Fruit fly (Drosophila melanogaster) whole organism, embryonic: ENCODE results near the gene CG15201.

ENCODE experiments used
- Adf1 ChIP-seq: fragments of 200-800 bp; sonication (Bioruptor generic); IDR thresholded peaks from 2 replicates; pipeline ENCODE4 v1.3.6; 2022; ENCODE audit warnings: missing biosample characterization, missing genetic modification characterization
- CG10147 ChIP-seq: fragments of 200-800 bp; sonication (Bioruptor generic); optimal IDR thresholded peaks from 2 replicates; lab custom pipeline; 2019; ENCODE audit warnings: missing biosample characterization, mild to moderate bottlenecking, missing genetic modification characterization, moderate library complexity
- CG10321 ChIP-seq: fragments of 200-800 bp; sonication (Bioruptor generic); IDR thresholded peaks from 2 replicates; pipeline ENCODE4 v1.3.6; 2022; ENCODE audit warnings: missing biosample characterization, missing genetic modification characterization
- CG11085 ChIP-seq: fragments of 200-800 bp; sonication (Bioruptor generic); IDR thresholded peaks from 2 replicates; pipeline ENCODE4 v1.3.6; 2022; ENCODE audit warnings: missing biosample characterization, missing genetic modification characterization
- CG12071 ChIP-seq: fragments of 200-800 bp; sonication (Bioruptor generic); optimal IDR thresholded peaks from 3 replicates; lab custom pipeline; 2018; ENCODE audit warnings: missing biosample characterization, mild to moderate bottlenecking, missing genetic modification characterization
- CG12299 ChIP-seq: fragments of 200-800 bp; sonication (Bioruptor generic); optimal IDR thresholded peaks from 2 replicates; lab custom pipeline; 2018; ENCODE audit warnings: missing biosample characterization, mild to moderate bottlenecking, missing genetic modification characterization
- CG13424 ChIP-seq: fragments of 200-800 bp; sonication (Bioruptor generic); optimal IDR thresholded peaks from 2 replicates; lab custom pipeline; 2019; ENCODE audit warnings: missing biosample characterization, mild to moderate bottlenecking, missing genetic modification characterization, moderate library complexity
- CG17359 ChIP-seq: fragments of 200-800 bp; sonication (Bioruptor generic); optimal IDR thresholded peaks from 3 replicates; lab custom pipeline; 2018; ENCODE audit warnings: missing biosample characterization, mild to moderate bottlenecking, missing genetic modification characterization, moderate library complexity
- CG17829 ChIP-seq: fragments of 200-800 bp; optimal IDR thresholded peaks from 2 replicates; lab custom pipeline; 2019; ENCODE audit warnings: missing biosample characterization, mild to moderate bottlenecking, missing genetic modification characterization, moderate library complexity
- CG2712 ChIP-seq: fragments of 200-800 bp; optimal IDR thresholded peaks from 3 replicates; lab custom pipeline; 2019; ENCODE audit warnings: missing biosample characterization, mild to moderate bottlenecking, missing genetic modification characterization, moderate library complexity
- CG34422 ChIP-seq: fragments of 200-800 bp; sonication (Bioruptor generic); IDR thresholded peaks from 3 replicates; pipeline ENCODE4 v1.3.6; 2022; ENCODE audit warnings: missing biosample characterization, missing genetic modification characterization
- CG42726 ChIP-seq: fragments of 200-800 bp; sonication (Bioruptor generic); IDR thresholded peaks from 2 replicates; pipeline ENCODE4 v1.3.6; 2022; ENCODE audit warnings: missing biosample characterization, missing genetic modification characterization; ENCODE audit not compliant: partially characterized antibody
- CG4820 ChIP-seq: fragments of 200-800 bp; sonication (Bioruptor generic); optimal IDR thresholded peaks from 3 replicates; lab custom pipeline; 2016; ENCODE audit warnings: missing biosample characterization, missing genetic modification characterization
- CG6765 ChIP-seq: fragments of 200-800 bp; sonication (Bioruptor generic); optimal IDR thresholded peaks from 3 replicates; lab custom pipeline; 2017; ENCODE audit warnings: missing biosample characterization, mild to moderate bottlenecking, missing genetic modification characterization
- D19A ChIP-seq: fragments of 200-800 bp; optimal IDR thresholded peaks from 3 replicates; lab custom pipeline; 2019; ENCODE audit warnings: missing biosample characterization, mild to moderate bottlenecking, missing genetic modification characterization, moderate library complexity
- Dp ChIP-seq: fragments of 200-800 bp; sonication (Bioruptor generic); optimal IDR thresholded peaks from 2 replicates; lab custom pipeline; 2018; ENCODE audit warnings: missing biosample characterization, mild to moderate bottlenecking, missing genetic modification characterization, moderate library complexity
- Drgx ChIP-seq: fragments of 200-800 bp; sonication (Bioruptor generic); IDR thresholded peaks from 2 replicates; pipeline ENCODE4 v1.3.6; 2022; ENCODE audit warnings: missing biosample characterization, missing genetic modification characterization
- HLH54F ChIP-seq: fragments of 200-800 bp; sonication (Bioruptor generic); optimal IDR thresholded peaks from 3 replicates; lab custom pipeline; 2016; ENCODE audit warnings: missing biosample characterization, missing genetic modification characterization
- Hr78 ChIP-seq, 2 experiments: fragments of 200-800 bp in 1 of 2; fragments of >200 bp in 1 of 2; sonication (Bioruptor generic) in 1 of 2; optimal IDR thresholded peaks; 2 replicates each; lab custom pipeline; 2017 to 2019; ENCODE audit warnings: missing biosample characterization in 2 of 2, missing genetic modification characterization in 2 of 2, mild to moderate bottlenecking in 1 of 2, moderate library complexity in 1 of 2
- Kr ChIP-seq: fragments of 200-800 bp; sonication (Bioruptor generic); optimal IDR thresholded peaks from 2 replicates; lab custom pipeline; 2017; ENCODE audit warnings: missing biosample characterization, mild to moderate bottlenecking, missing genetic modification characterization
- PHDP ChIP-seq: fragments of 200-800 bp; sonication (Bioruptor generic); optimal IDR thresholded peaks from 3 replicates; lab custom pipeline; 2018; ENCODE audit warnings: missing biosample characterization, mild to moderate bottlenecking, missing genetic modification characterization, moderate library complexity
- Poxn ChIP-seq: fragments of 200-800 bp; sonication (Bioruptor generic); IDR thresholded peaks from 2 replicates; pipeline ENCODE4 v1.3.6; 2022; ENCODE audit warnings: missing biosample characterization, missing genetic modification characterization
- Ptx1 ChIP-seq: fragments of 200-800 bp; sonication (Bioruptor generic); IDR thresholded peaks from 2 replicates; pipeline ENCODE4 v1.3.6; 2022; ENCODE audit warnings: missing biosample characterization, missing genetic modification characterization
- Rfx ChIP-seq: fragments of 200-800 bp; sonication (Bioruptor generic); IDR thresholded peaks from 2 replicates; pipeline ENCODE4 v1.3.6; 2022; ENCODE audit warnings: missing biosample characterization, missing genetic modification characterization
- Sin3A ChIP-seq: fragments of >200 bp; optimal IDR thresholded peaks from 2 replicates; lab custom pipeline; 2018
- Xrp1 ChIP-seq: fragments of 200-800 bp; sonication (Bioruptor generic); IDR thresholded peaks from 2 replicates; pipeline ENCODE4 v1.3.6; 2022; ENCODE audit warnings: missing biosample characterization, missing genetic modification characterization
- abd-A ChIP-seq: fragments of 200-800 bp; sonication (Bioruptor generic); optimal IDR thresholded peaks from 3 replicates; lab custom pipeline; 2019; ENCODE audit warnings: missing biosample characterization, mild to moderate bottlenecking, missing genetic modification characterization, moderate library complexity
- bigmax ChIP-seq: fragments of 200-800 bp; sonication (Bioruptor generic); optimal IDR thresholded peaks from 2 replicates; lab custom pipeline; 2018; ENCODE audit warnings: missing biosample characterization, mild to moderate bottlenecking, missing genetic modification characterization
- bsh ChIP-seq, 2 experiments: fragments of 200-800 bp; sonication (Bioruptor generic); optimal IDR thresholded peaks; 2 replicates each; lab custom pipeline; 2017 to 2018; ENCODE audit warnings: mild to moderate bottlenecking in 2 of 2, missing biosample characterization in 2 of 2, missing genetic modification characterization in 2 of 2, moderate library complexity in 1 of 2
- btn ChIP-seq: fragments of 200-800 bp; sonication (Bioruptor generic); optimal IDR thresholded peaks from 2 replicates; lab custom pipeline; 2016; ENCODE audit warnings: missing biosample characterization, missing genetic modification characterization
- cg ChIP-seq: fragments of 200-800 bp; sonication (Bioruptor generic); optimal IDR thresholded peaks from 3 replicates; lab custom pipeline; 2019; ENCODE audit warnings: missing biosample characterization, mild to moderate bottlenecking, missing genetic modification characterization, moderate library complexity
- chinmo ChIP-seq: fragments of 200-800 bp; sonication (Bioruptor generic); IDR thresholded peaks from 4 replicates; pipeline ENCODE4 v1.3.6; 2022; ENCODE audit warnings: missing biosample characterization, missing genetic modification characterization; ENCODE audit not compliant: partially characterized antibody
- crp ChIP-seq, 2 experiments: fragments of 200-800 bp; sonication (Bioruptor generic); optimal IDR thresholded peaks; 2 replicates in 1 of 2; 3 replicates in 1 of 2; lab custom pipeline; 2017; ENCODE audit warnings: missing biosample characterization in 2 of 2, missing genetic modification characterization in 2 of 2, mild to moderate bottlenecking in 1 of 2, moderate library complexity in 1 of 2
- ftz-f1 ChIP-seq: fragments of 200-800 bp; sonication (Bioruptor generic); optimal IDR thresholded peaks from 2 replicates; lab custom pipeline; 2016; ENCODE audit warnings: missing biosample characterization, missing genetic modification characterization
- gcm ChIP-seq: fragments of 200-800 bp; sonication (Bioruptor generic); optimal IDR thresholded peaks from 2 replicates; lab custom pipeline; 2019; ENCODE audit warnings: missing biosample characterization, mild to moderate bottlenecking, missing genetic modification characterization, moderate library complexity
- gem ChIP-seq: fragments of 200-800 bp; sonication (Bioruptor generic); optimal IDR thresholded peaks from 2 replicates; lab custom pipeline; 2019; ENCODE audit warnings: missing biosample characterization, mild to moderate bottlenecking, missing genetic modification characterization, moderate library complexity
- hb ChIP-seq: fragments of 200-800 bp; sonication (Bioruptor generic); IDR thresholded peaks from 3 replicates; pipeline ENCODE4 v1.3.6; 2022; ENCODE audit warnings: missing biosample characterization, missing genetic modification characterization; ENCODE audit not compliant: partially characterized antibody
- lab ChIP-seq: fragments of 200-800 bp; sonication (Bioruptor generic); optimal IDR thresholded peaks from 3 replicates; lab custom pipeline; 2017; ENCODE audit warnings: missing biosample characterization, missing genetic modification characterization, mild to moderate bottlenecking, moderate library complexity, missing genetic modification reagents
- lov ChIP-seq, 2 experiments: fragments of 200-800 bp in 1 of 2; fragments of >200 bp in 1 of 2; sonication (Bioruptor generic) in 1 of 2; IDR thresholded peaks in 1 of 2; optimal IDR thresholded peaks in 1 of 2; 2 replicates in 1 of 2; 3 replicates in 1 of 2; pipeline versions ENCODE4 v1.3.6 to Lab custom; 2017 to 2022; ENCODE audit warnings: missing biosample characterization in 1 of 2, missing genetic modification characterization in 1 of 2
- nerfin-1 ChIP-seq: fragments of 200-800 bp; sonication (Bioruptor generic); optimal IDR thresholded peaks from 3 replicates; lab custom pipeline; 2019; ENCODE audit warnings: missing biosample characterization, mild to moderate bottlenecking, missing genetic modification characterization, moderate library complexity
- onecut ChIP-seq: fragments of 200-800 bp; sonication (Bioruptor generic); IDR thresholded peaks from 2 replicates; pipeline ENCODE4 v1.3.6; 2022; ENCODE audit warnings: missing biosample characterization, missing genetic modification characterization
- pan ChIP-seq, 4 experiments: fragments of >200 bp in 3 of 4; fragments of 200-800 bp in 1 of 4; sonication (Bioruptor generic) in 1 of 4; optimal IDR thresholded peaks in 3 of 4; IDR thresholded peaks in 1 of 4; 2 replicates each; pipeline versions ENCODE4 v1.3.6 to Lab custom; 2017 to 2022; ENCODE audit warnings: missing biosample characterization in 2 of 4, missing genetic modification characterization in 2 of 4, mixed read lengths in 1 of 4
- sisA ChIP-seq: fragments of 200-800 bp; sonication (Bioruptor generic); IDR thresholded peaks from 2 replicates; pipeline ENCODE4 v1.3.6; 2022; ENCODE audit warnings: missing biosample characterization, missing genetic modification characterization
- sob ChIP-seq: fragments of 200-800 bp; sonication (Bioruptor generic); IDR thresholded peaks from 2 replicates; pipeline ENCODE4 v1.3.6; 2022; ENCODE audit warnings: missing biosample characterization, missing genetic modification characterization
- sqz ChIP-seq: fragments of 200-800 bp; sonication (Bioruptor generic); optimal IDR thresholded peaks from 3 replicates; lab custom pipeline; 2018; ENCODE audit warnings: missing biosample characterization, mild to moderate bottlenecking, missing genetic modification characterization
- zfh1 ChIP-seq: fragments of 200-800 bp; sonication (Bioruptor generic); IDR thresholded peaks from 3 replicates; pipeline ENCODE4 v1.3.6; 2022; ENCODE audit warnings: missing biosample characterization, missing genetic modification characterization

The CG15201 gene

DNA sequence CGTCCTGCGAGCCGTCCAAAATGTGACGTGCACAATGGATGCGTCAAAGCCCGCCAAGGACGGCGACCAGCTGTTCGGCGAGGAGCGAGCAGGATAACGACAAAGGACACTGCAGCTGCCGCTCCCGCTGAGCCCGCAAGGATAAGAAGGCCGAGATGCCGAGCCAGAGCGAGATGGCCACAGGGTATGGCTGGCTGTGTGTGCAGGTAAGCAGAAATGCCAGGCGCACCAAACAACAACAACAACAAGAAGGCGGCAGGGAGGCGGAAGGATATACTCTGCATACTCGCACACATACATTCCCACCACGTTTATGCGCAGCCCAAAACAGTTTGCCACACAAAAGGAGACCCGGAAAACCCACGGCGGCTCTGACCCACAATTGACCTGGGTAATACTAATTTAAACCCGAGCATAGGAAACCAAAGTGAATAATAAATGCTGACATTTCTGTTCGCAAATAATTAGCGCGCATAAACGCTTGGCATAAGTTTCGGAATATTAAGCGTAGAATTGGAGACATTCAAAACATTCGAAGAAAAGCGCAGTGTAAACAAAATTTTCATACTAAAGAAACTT lies 2.8 kb downstream of the CG15201 start (continued):
- TF ChIP-seq D19A (tag; lab: Kevin White, UChicago) (peak; percentile 12), bsh (GFP tag; optimal IDR thresholded peaks at IDR 0.05; lab: Kevin White, UChicago) (peak in 1 of 2 experiments; percentile 26), pan (optimal IDR thresholded peaks at IDR 0.05; lab: Kevin White, UChicago) (no peak), pan (GFP tag; optimal IDR thresholded peaks at IDR 0.05 in 1 of 2, IDR thresholded peaks at IDR 0.05 in 1 of 2) (peak in 1 of 2 experiments; percentile 61), Xrp1 (GFP tag; lab: Robert Waterston, UW) (peak; percentile 66; the same call in 1 of the 2 replicates), CG12299 (tag; lab: Kevin White, UChicago) (no peak), Kr (GFP tag; lab: Kevin White, UChicago) (no peak), hb (GFP tag; lab: Robert Waterston, UW) (no peak), CG17359 (peak; percentile 26), lov (optimal IDR thresholded peaks at IDR 0.05; lab: Kevin White, UChicago) (no peak), lov (GFP tag; IDR thresholded peaks at IDR 0.05; lab: Robert Waterston, UW) (0 out of 3 replicates have a peak, but pooled peaks have one; percentile 11), gem (tag; lab: Kevin White, UChicago) (peak; percentile 44), CG6765 (GFP tag; lab: Kevin White, UChicago) (no peak), gcm (GFP tag; lab: Kevin White, UChicago) (peak; percentile 1), CG13424 (tag; lab: Kevin White, UChicago) (peak; percentile 36), CG10147 (GFP tag; lab: Kevin White, UChicago) (peak; percentile 12), sisA (GFP tag; lab: Robert Waterston, UW) (0 out of 2 replicates have a peak, but pooled peaks have one; percentile 32), CG10321 (GFP tag; lab: Robert Waterston, UW) (peak; percentile 56; the same call in 1 of the 2 replicates), lab (GFP tag; lab: Kevin White, UChicago) (peak; percentile 45), onecut (GFP tag; lab: Robert Waterston, UW) (no peak), sob (GFP tag; lab: Robert Waterston, UW) (peak; percentile 13; the same call in 1 of the 2 replicates), CG12071 (GFP tag; lab: Kevin White, UChicago) (no peak), CG17829 (tag; lab: Kevin White, UChicago) (peak; percentile 29), zfh1 (GFP tag; lab: Robert Waterston, UW) (peak; percentile 79)
- TF ChIP-seq, all 482 proteins: peak for 99

DNA sequence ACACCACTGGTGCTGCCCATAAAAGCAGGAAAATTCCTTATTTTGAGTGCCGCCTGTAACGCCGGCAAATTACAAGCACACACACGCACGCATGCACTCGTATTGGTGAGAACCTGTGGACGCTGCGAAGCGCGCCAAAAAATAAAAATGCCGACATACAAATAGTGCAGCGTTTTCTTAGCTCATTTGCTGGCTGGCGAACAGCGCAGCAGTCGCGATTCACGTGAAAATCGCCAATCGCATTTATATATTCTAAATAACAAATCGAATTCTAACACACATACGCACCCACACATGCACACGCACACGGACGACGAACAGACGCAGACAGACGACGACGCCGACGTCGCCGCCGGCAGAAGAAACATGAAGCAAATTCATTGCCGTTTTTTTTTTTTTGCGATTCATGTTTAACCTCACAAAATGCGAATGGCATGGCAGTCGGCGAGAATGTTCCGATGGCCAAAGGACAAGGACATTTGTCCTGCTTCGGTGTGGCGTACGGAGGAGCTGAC lies 3.7 kb downstream of the CG15201 start:
- TF ChIP-seq cg (peak; percentile 83), Ptx1 (GFP tag; lab: Robert Waterston, UW) (no peak), crp (GFP tag; optimal IDR thresholded peaks at IDR 0.05; lab: Kevin White, UChicago) (no peak), Rfx (GFP tag; lab: Robert Waterston, UW) (0 out of 2 replicates have a peak, but pooled peaks have one; percentile 22), CG2712 (tag; lab: Kevin White, UChicago) (no peak), CG42726 (GFP tag; lab: Robert Waterston, UW) (no peak), Hr78 (GFP tag; optimal IDR thresholded peaks at IDR 0.05; lab: Kevin White, UChicago) (no peak), CG4820 (GFP tag; lab: Kevin White, UChicago) (no peak), CG11085 (GFP tag; lab: Robert Waterston, UW) (no peak), abd-A (tag; lab: Kevin White, UChicago) (no peak), Sin3A (lab: Kevin White, UChicago) (no peak), Drgx (GFP tag; lab: Robert Waterston, UW) (0 out of 2 replicates have a peak, but pooled peaks have one; percentile 24), Poxn (no peak), btn (no peak), Adf1 (peak; percentile 93), ftz-f1 (GFP tag; lab: Kevin White, UChicago) (peak; percentile 7), HLH54F (GFP tag; lab: Kevin White, UChicago) (no peak), nerfin-1 (tag; lab: Kevin White, UChicago) (peak; percentile 64), sqz (peak; percentile 68), bigmax (GFP tag; lab: Kevin White, UChicago) (peak; percentile 92), chinmo (GFP tag; lab: Robert Waterston, UW) (0 out of 4 replicates have a peak, but pooled peaks have one; percentile 27), CG34422 (GFP tag; lab: Robert Waterston, UW) (peak; percentile 63; the same call in 1 of the 3 replicates), PHDP (no peak), Dp (GFP tag; lab: Kevin White, UChicago) (peak; percentile 7)
